Worm (Caenorhabditis elegans) whole organism, midembryonic: Measurements from ENCODE around the gene evl-18.

Experiments
- T22C8.4 ChIP-seq: fragments of 200-800 bp; sonication (Bioruptor generic); IDR thresholded peaks from 2 replicates; pipeline ENCODE4 v1.3.6; 2022; ENCODE audit warnings: missing genetic modification characterization, missing compliant biosample characterization
- cog-1 ChIP-seq: sonication (generic microtip); optimal IDR thresholded peaks from 2 replicates; lab custom pipeline; 2016; ENCODE audit warnings: missing genetic modification characterization, missing compliant biosample characterization
- flt-1 ChIP-seq: fragments of 200-800 bp; sonication (Bioruptor generic); IDR thresholded peaks from 2 replicates; pipeline ENCODE4 v1.3.6; 2022; ENCODE audit warnings: missing genetic modification characterization, missing compliant biosample characterization
- ref-1 ChIP-seq: fragments of 200-800 bp; sonication (Bioruptor generic); conservative IDR thresholded peaks from 2 replicates; pipeline ENCODE4 v1.3.6; 2022; ENCODE audit warnings: missing genetic modification reagents, missing genetic modification characterization, missing compliant biosample characterization
- ztf-23 ChIP-seq: fragments of 200-800 bp; sonication (Bioruptor generic); IDR thresholded peaks from 2 replicates; pipeline ENCODE4 v1.3.6; 2022; ENCODE audit warnings: missing genetic modification reagents, missing genetic modification characterization, missing compliant biosample characterization
- ztf-29 ChIP-seq: fragments of 200-800 bp; sonication (Bioruptor generic); IDR thresholded peaks from 2 replicates; pipeline ENCODE4 v1.3.6; 2022; ENCODE audit warnings: missing genetic modification reagents, missing genetic modification characterization, missing compliant biosample characterization

DNA sequence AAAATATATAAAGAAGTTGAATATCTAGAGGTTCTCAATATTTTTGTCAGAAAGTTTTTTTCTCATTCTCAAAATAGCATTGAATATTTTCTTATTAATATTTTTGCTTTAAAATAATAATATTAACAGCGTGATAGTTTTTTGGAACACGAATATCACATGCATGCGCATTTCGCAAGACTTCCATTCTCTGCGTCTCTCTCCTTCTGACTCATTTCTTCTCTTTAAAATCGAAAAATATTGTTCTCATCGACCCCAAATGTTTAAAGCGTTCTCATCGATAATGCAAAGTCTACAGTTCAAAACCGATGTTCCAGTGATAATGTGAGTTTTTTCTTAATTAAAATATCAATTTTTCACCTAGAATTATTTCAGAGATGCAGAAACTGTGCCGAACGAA, 31.4 kb downstream of the evl-18 start, which contains the start of gene C14B1.3:
- no peak for TF ChIP-seq ztf-29 (GFP tag; lab: Robert Waterston, UW)
- no peak for TF ChIP-seq ref-1 (GFP tag; lab: Robert Waterston, UW)
- TF ChIP-seq ztf-23: no peak
- TF ChIP-seq flt-1: no peak
- no peak for TF ChIP-seq T22C8.4 (GFP tag; lab: Robert Waterston, UW)
- TF ChIP-seq cog-1: no peak
